Fruit fly (Drosophila melanogaster) whole organism: ENCODE measurements around the gene Vta1.

Experiments
- CG8478 ChIP-seq: fragments of >200 bp; optimal IDR thresholded peaks from 2 replicates; lab custom pipeline; 2018; ENCODE audit warnings: inconsistent platforms
- Dll ChIP-seq: fragments of >200 bp; optimal IDR thresholded peaks from 2 replicates; lab custom pipeline; 2017
- EcR ChIP-seq, 2 experiments: fragments of >200 bp; optimal IDR thresholded peaks; 2 replicates each; lab custom pipeline; 2017; ENCODE audit warnings: missing biosample characterization in 2 of 2, missing genetic modification characterization in 2 of 2, missing genetic modification reagents in 2 of 2
- pan ChIP-seq: fragments of >200 bp; optimal IDR thresholded peaks from 2 replicates; lab custom pipeline; 2017
- psq ChIP-seq: fragments of >200 bp; optimal IDR thresholded peaks from 2 replicates; lab custom pipeline; 2017
- usp ChIP-seq: fragments of >200 bp; optimal IDR thresholded peaks from 2 replicates; lab custom pipeline; 2017; ENCODE audit warnings: missing biosample characterization, missing genetic modification characterization, mixed read lengths

Gene Vta1

dm6 chr3L:1674381-1674780 lies 21.7 kb upstream of the Vta1 start, which contains the start of gene CG7991:
CG7991 (plus strand) TSS chr3L:1674709.
- TF ChIP-seq Dll (lab: Kevin White, UChicago) (no peak), EcR (GFP tag; optimal IDR thresholded peaks at IDR 0.05; lab: Kevin White, UChicago) (no peak), CG8478 (lab: Kevin White, UChicago) (no peak), psq (lab: Kevin White, UChicago) (no peak), pan (lab: Kevin White, UChicago) (no peak), usp (no peak)

- no peak for TF ChIP-seq CG8478 (lab: Kevin White, UChicago)
- no peak for TF ChIP-seq psq (lab: Kevin White, UChicago)
- no peak for TF ChIP-seq usp
- TF ChIP-seq Dll (lab: Kevin White, UChicago) = no peak
- TF ChIP-seq pan (lab: Kevin White, UChicago) = no peak
- TF ChIP-seq EcR (GFP tag; optimal IDR thresholded peaks at IDR 0.05; lab: Kevin White, UChicago) = no peak
These were observed 19.9 kb upstream of the Vta1 start, which contains the start of gene CG13930 for dm6 chr3L:1672627-1673026. CG13930 (minus strand) TSS chr3L:1672727.

dm6 chr3L:1670008-1670407 lies 17.3 kb upstream of the Vta1 start, which contains the start of gene RabX5:
RabX5 (minus strand) TSS chr3L:1670108.
- TF ChIP-seq psq (lab: Kevin White, UChicago) (no peak), CG8478 (lab: Kevin White, UChicago) (no peak), pan (lab: Kevin White, UChicago) (no peak), usp (no peak), Dll (lab: Kevin White, UChicago) (no peak), EcR (GFP tag; optimal IDR thresholded peaks at IDR 0.05; lab: Kevin White, UChicago) (no peak)

- TF ChIP-seq psq (lab: Kevin White, UChicago) = no peak
- TF ChIP-seq usp = no peak
These were observed 15.8 kb upstream of the Vta1 start, which contains the start of gene RpL23A for dm6 chr3L:1668504-1668903. RpL23A (minus strand) TSS chr3L:1668654.

- TF ChIP-seq EcR (GFP tag; optimal IDR thresholded peaks at IDR 0.05; lab: Kevin White, UChicago) (no peak), psq (lab: Kevin White, UChicago) (no peak), CG8478 (lab: Kevin White, UChicago) (no peak), usp (no peak), pan (lab: Kevin White, UChicago) (no peak), Dll (lab: Kevin White, UChicago) (no peak)
These were observed 14.7 kb upstream of the Vta1 start for dm6 chr3L:1667423-1667822.

dm6 chr3L:1665544-1665943 lies 12.8 kb upstream of the Vta1 start:
- TF ChIP-seq pan (lab: Kevin White, UChicago) (no peak), Dll (lab: Kevin White, UChicago) (no peak), psq (lab: Kevin White, UChicago) (no peak), CG8478 (lab: Kevin White, UChicago) (no peak), EcR (GFP tag; optimal IDR thresholded peaks at IDR 0.05; lab: Kevin White, UChicago) (no peak), usp (no peak)

dm6 chr3L:1664876-1665275 lies 12.2 kb upstream of the Vta1 start, which contains the start of the genes Srrm234 and CG7974:
Srrm234 (minus strand) TSS chr3L:1665064.
CG7974 (plus strand) TSS chr3L:1665138.
- no peak for TF ChIP-seq usp
- TF ChIP-seq psq (lab: Kevin White, UChicago) = no peak
- no peak for TF ChIP-seq EcR (GFP tag; optimal IDR thresholded peaks at IDR 0.05; lab: Kevin White, UChicago)
- no peak for TF ChIP-seq Dll (lab: Kevin White, UChicago)
- no peak for TF ChIP-seq pan (lab: Kevin White, UChicago)
- TF ChIP-seq CG8478 (lab: Kevin White, UChicago) = no peak

dm6 chr3L:1664205-1664604 lies 11.5 kb upstream of the Vta1 start:
- no peak for TF ChIP-seq Dll (lab: Kevin White, UChicago)
- no peak for TF ChIP-seq EcR (GFP tag; optimal IDR thresholded peaks at IDR 0.05; lab: Kevin White, UChicago)
- TF ChIP-seq psq (lab: Kevin White, UChicago) = no peak
- no peak for TF ChIP-seq CG8478 (lab: Kevin White, UChicago)
- TF ChIP-seq pan (lab: Kevin White, UChicago) = no peak
- no peak for TF ChIP-seq usp

dm6 chr3L:1663531-1663930 lies 10.8 kb upstream of the Vta1 start:
- TF ChIP-seq pan (lab: Kevin White, UChicago) (no peak), EcR (GFP tag; optimal IDR thresholded peaks at IDR 0.05; lab: Kevin White, UChicago) (no peak)

- no peak for TF ChIP-seq pan (lab: Kevin White, UChicago)
- TF ChIP-seq CG8478 (lab: Kevin White, UChicago) = no peak
- TF ChIP-seq usp = no peak
- no peak for TF ChIP-seq Dll (lab: Kevin White, UChicago)
- no peak for TF ChIP-seq psq (lab: Kevin White, UChicago)
- no peak for TF ChIP-seq EcR (GFP tag; optimal IDR thresholded peaks at IDR 0.05; lab: Kevin White, UChicago)
These were observed 9.2 kb upstream of the Vta1 start for dm6 chr3L:1661738-1662370.

- TF ChIP-seq EcR (GFP tag; optimal IDR thresholded peaks at IDR 0.05; lab: Kevin White, UChicago) (no peak), psq (lab: Kevin White, UChicago) (no peak), Dll (lab: Kevin White, UChicago) (no peak), CG8478 (lab: Kevin White, UChicago) (no peak)
These were observed 1.1 kb upstream of the Vta1 start for dm6 chr3L:1653752-1654151.

dm6 chr3L:1649363-1649762 lies 3.3 kb downstream of the Vta1 start:
- no peak for TF ChIP-seq pan (lab: Kevin White, UChicago)
- TF ChIP-seq EcR (GFP tag; optimal IDR thresholded peaks at IDR 0.05; lab: Kevin White, UChicago) = no peak
- TF ChIP-seq psq (lab: Kevin White, UChicago) = no peak
- TF ChIP-seq Dll (lab: Kevin White, UChicago) = no peak
- TF ChIP-seq CG8478 (lab: Kevin White, UChicago) = no peak
- TF ChIP-seq usp = no peak
